Fruit fly (Drosophila melanogaster) whole organism, embryonic: Measurements from ENCODE around the gene CG33307.

Experiments
- CG17568 ChIP-seq: fragments of 200-800 bp; sonication (Bioruptor generic); optimal IDR thresholded peaks from 2 replicates; lab custom pipeline; 2018; ENCODE audit warnings: missing biosample characterization, mild to moderate bottlenecking, missing genetic modification characterization, moderate library complexity
- MBD-R2 ChIP-seq: fragments of 200-800 bp; sonication (Bioruptor generic); IDR thresholded peaks from 2 replicates; pipeline ENCODE4 v1.3.6; 2022; ENCODE audit warnings: missing biosample characterization, missing genetic modification characterization
- fd64A ChIP-seq: fragments of 200-800 bp; sonication (Bioruptor generic); optimal IDR thresholded peaks from 3 replicates; lab custom pipeline; 2018; ENCODE audit warnings: missing biosample characterization, mild to moderate bottlenecking, missing genetic modification characterization
- knrl ChIP-seq: fragments of 200-800 bp; sonication (Bioruptor generic); IDR thresholded peaks from 3 replicates; pipeline ENCODE4 v1.3.6; 2022; ENCODE audit warnings: missing biosample characterization, missing genetic modification characterization; ENCODE audit not compliant: partially characterized antibody
- mld ChIP-seq: fragments of 200-800 bp; sonication (Bioruptor generic); IDR thresholded peaks from 3 replicates; pipeline ENCODE4 v1.3.6; 2022; ENCODE audit warnings: missing biosample characterization, missing genetic modification characterization; ENCODE audit not compliant: partially characterized antibody
- pb ChIP-seq: fragments of 200-800 bp; sonication (Bioruptor generic); optimal IDR thresholded peaks from 3 replicates; lab custom pipeline; 2016; ENCODE audit warnings: missing biosample characterization, missing genetic modification characterization
- pzg ChIP-seq: fragments of 200-800 bp; sonication (Bioruptor generic); optimal IDR thresholded peaks from 3 replicates; lab custom pipeline; 2018; ENCODE audit warnings: missing biosample characterization, mild to moderate bottlenecking, missing genetic modification characterization, moderate library complexity

DNA sequence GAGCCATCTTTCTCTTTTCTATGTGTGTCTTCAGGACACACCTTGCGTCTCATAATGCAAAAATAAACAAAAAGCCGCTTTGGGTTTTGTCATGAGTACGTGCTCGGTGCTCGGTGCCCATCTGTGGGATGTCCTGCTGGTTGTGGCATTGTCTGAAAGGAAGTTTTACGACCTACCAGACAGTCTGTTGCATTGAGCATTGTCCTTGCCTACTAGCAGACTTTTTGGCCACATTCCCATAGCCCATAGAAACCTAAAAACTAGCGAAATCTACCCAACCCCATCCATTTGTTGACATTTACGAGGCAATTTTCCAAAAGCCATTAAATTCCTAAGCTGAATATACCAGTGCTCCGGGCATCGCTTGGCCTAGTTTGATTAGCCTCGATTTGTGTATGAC is 9.8 kb upstream of the CG33307 start:
- TF ChIP-seq fd64A (GFP tag; lab: Kevin White, UChicago) = no peak
- no peak for TF ChIP-seq pb (GFP tag; lab: Kevin White, UChicago)
- TF ChIP-seq mld (GFP tag; lab: Robert Waterston, UW) = no peak
- no peak for TF ChIP-seq MBD-R2 (GFP tag; lab: Robert Waterston, UW)
- no peak for TF ChIP-seq pzg
- TF ChIP-seq CG17568 (GFP tag; lab: Kevin White, UChicago) = no peak
- no peak for TF ChIP-seq knrl (GFP tag; lab: Robert Waterston, UW)
